Worm (Caenorhabditis elegans): ENCODE results near the gene col-13.

- no peak for TF ChIP-seq snpc-4 (GFP tag; optimal IDR thresholded peaks at IDR 0.05)
- no peak for TF ChIP-seq snpc-4 (tag; optimal IDR thresholded peaks at IDR 0.05)
- no peak for TF ChIP-seq him-1 (tag; optimal IDR thresholded peaks at IDR 0.05)
- TF ChIP-seq F52B5.7 (tag; optimal IDR thresholded peaks at IDR 0.05): no peak
- no peak for TF ChIP-seq nfya-1 (tag; optimal IDR thresholded peaks at IDR 0.05; ENCODE audit: borderline replicate concordance, insufficient read depth)
- no peak for TF ChIP-seq lin-54 (GFP tag; optimal IDR thresholded peaks at IDR 0.05)
- no peak for TF ChIP-seq F55B11.4 (tag; optimal IDR thresholded peaks at IDR 0.05; ENCODE audit: borderline replicate concordance, insufficient read depth)
- no peak for TF ChIP-seq T26A5.8 (tag; optimal IDR thresholded peaks at IDR 0.05)
- TF ChIP-seq ztf-6 (GFP tag; IDR thresholded peaks at IDR 0.05): no peak
- TF ChIP-seq aptf-2 (GFP tag; conservative IDR thresholded peaks at IDR 0.05): no peak
- TF ChIP-seq bed-1 (GFP tag; IDR thresholded peaks at IDR 0.05): no peak
- no peak for TF ChIP-seq ama-1 (optimal IDR thresholded peaks at IDR 0.05)
- no peak for TF ChIP-seq ama-1 (GFP tag; optimal IDR thresholded peaks at IDR 0.05)
These were observed 41.9 kb downstream of the col-13 start for ce11 chrV:10379761-10380160.
